Fruit fly (Drosophila melanogaster) whole organism, embryonic: ENCODE results near the gene mtsh.

Experiments
- BEAF-32 ChIP-seq: fragments of 200-800 bp; sonication (Bioruptor generic); optimal IDR thresholded peaks from 3 replicates; lab custom pipeline; 2017; ENCODE audit warnings: missing biosample characterization, missing genetic modification characterization, mild to moderate bottlenecking, moderate library complexity, missing genetic modification reagents
- Bteb2 ChIP-seq: fragments of 200-800 bp; sonication (Bioruptor generic); optimal IDR thresholded peaks from 2 replicates; lab custom pipeline; 2016; ENCODE audit warnings: missing biosample characterization, missing genetic modification characterization
- CG10274 ChIP-seq: fragments of 200-800 bp; sonication (Bioruptor generic); optimal IDR thresholded peaks from 3 replicates; lab custom pipeline; 2017; ENCODE audit warnings: missing biosample characterization, mild to moderate bottlenecking, missing genetic modification characterization
- CG10462 ChIP-seq: fragments of 200-800 bp; sonication (Bioruptor generic); optimal IDR thresholded peaks from 2 replicates; lab custom pipeline; 2016; ENCODE audit warnings: missing biosample characterization, missing genetic modification characterization
- CG12104 ChIP-seq: fragments of 200-800 bp; sonication (Bioruptor generic); optimal IDR thresholded peaks from 3 replicates; lab custom pipeline; 2016; ENCODE audit warnings: missing biosample characterization, missing genetic modification characterization
- CG12659 ChIP-seq: fragments of 200-800 bp; sonication (Bioruptor generic); optimal IDR thresholded peaks from 3 replicates; lab custom pipeline; 2017; ENCODE audit warnings: mild to moderate bottlenecking, missing biosample characterization, missing genetic modification reagents, missing genetic modification characterization
- CG15269 ChIP-seq: fragments of 200-800 bp; sonication (Bioruptor generic); optimal IDR thresholded peaks from 2 replicates; lab custom pipeline; 2018; ENCODE audit warnings: missing biosample characterization, mild to moderate bottlenecking, missing genetic modification characterization, moderate library complexity
- CG15479 ChIP-seq: fragments of 200-800 bp; sonication (Bioruptor generic); optimal IDR thresholded peaks from 3 replicates; lab custom pipeline; 2019; ENCODE audit warnings: missing biosample characterization, mild to moderate bottlenecking, missing genetic modification characterization, moderate library complexity
- CG1603 ChIP-seq: fragments of 200-800 bp; sonication (Bioruptor generic); optimal IDR thresholded peaks from 2 replicates; lab custom pipeline; 2019; ENCODE audit warnings: missing biosample characterization, mild to moderate bottlenecking, missing genetic modification characterization, moderate library complexity
- CG16863 ChIP-seq: fragments of 200-800 bp; sonication (Bioruptor generic); optimal IDR thresholded peaks from 3 replicates; lab custom pipeline; 2016; ENCODE audit warnings: missing biosample characterization, missing genetic modification characterization
- CG17359 ChIP-seq: fragments of 200-800 bp; sonication (Bioruptor generic); optimal IDR thresholded peaks from 3 replicates; lab custom pipeline; 2018; ENCODE audit warnings: missing biosample characterization, mild to moderate bottlenecking, missing genetic modification characterization, moderate library complexity
- CG2889 ChIP-seq: fragments of 200-800 bp; sonication (Bioruptor generic); IDR thresholded peaks from 3 replicates; pipeline ENCODE4 v1.3.6; 2022; ENCODE audit warnings: missing biosample characterization, missing genetic modification characterization
- CG30403 ChIP-seq: fragments of 200-800 bp; sonication (Bioruptor generic); optimal IDR thresholded peaks from 3 replicates; lab custom pipeline; 2016; ENCODE audit warnings: missing biosample characterization, missing genetic modification characterization
- CG31224 ChIP-seq: fragments of 200-800 bp; sonication (Bioruptor generic); IDR thresholded peaks from 2 replicates; pipeline ENCODE4 v1.3.6; 2022; ENCODE audit warnings: missing biosample characterization, missing genetic modification characterization
- CG32767 ChIP-seq: fragments of 200-800 bp; sonication (Bioruptor generic); IDR thresholded peaks from 2 replicates; pipeline ENCODE4 v1.3.6; 2022; ENCODE audit warnings: missing biosample characterization, missing genetic modification characterization
- CG6654 ChIP-seq: fragments of 200-800 bp; sonication (Bioruptor generic); optimal IDR thresholded peaks from 2 replicates; lab custom pipeline; 2017; ENCODE audit warnings: missing biosample characterization, mild to moderate bottlenecking, missing genetic modification characterization
- CG6791 ChIP-seq: fragments of 200-800 bp; sonication (Bioruptor generic); IDR thresholded peaks from 3 replicates; pipeline ENCODE4 v1.3.6; 2022; ENCODE audit warnings: missing biosample characterization, missing genetic modification characterization; ENCODE audit not compliant: partially characterized antibody
- CG9215 ChIP-seq: fragments of 200-800 bp; sonication (Bioruptor generic); IDR thresholded peaks from 2 replicates; pipeline ENCODE4 v1.3.6; 2022; ENCODE audit warnings: missing biosample characterization, missing genetic modification characterization
- CG9797 ChIP-seq: fragments of 200-800 bp; sonication (Bioruptor generic); optimal IDR thresholded peaks from 3 replicates; lab custom pipeline; 2018; ENCODE audit warnings: missing biosample characterization, mild to moderate bottlenecking, missing genetic modification characterization
- CG9932 ChIP-seq: fragments of 200-800 bp; sonication (Bioruptor generic); IDR thresholded peaks from 2 replicates; pipeline ENCODE4 v1.3.6; 2022; ENCODE audit warnings: missing biosample characterization, missing genetic modification characterization
- CHES-1-like ChIP-seq: fragments of 200-800 bp; sonication (Bioruptor generic); optimal IDR thresholded peaks from 2 replicates; lab custom pipeline; 2016; ENCODE audit warnings: missing biosample characterization, missing genetic modification characterization
- Dfd ChIP-seq, 2 experiments: fragments of >200 bp; optimal IDR thresholded peaks; 2 replicates each; lab custom pipeline; 2017; ENCODE audit warnings: missing biosample characterization in 2 of 2, missing genetic modification characterization in 2 of 2
- Dip2 ChIP-seq: fragments of 200-800 bp; sonication (Bioruptor generic); IDR thresholded peaks from 2 replicates; pipeline ENCODE4 v1.3.6; 2022; ENCODE audit warnings: missing biosample characterization, missing genetic modification characterization
- Elba2 ChIP-seq: fragments of 200-800 bp; sonication (Bioruptor generic); optimal IDR thresholded peaks from 3 replicates; lab custom pipeline; 2016; ENCODE audit warnings: missing biosample characterization, missing genetic modification characterization
- H15 ChIP-seq: fragments of 200-800 bp; sonication (Bioruptor generic); IDR thresholded peaks from 3 replicates; pipeline ENCODE4 v1.3.6; 2022; ENCODE audit warnings: missing biosample characterization, missing genetic modification characterization
- HLH4C ChIP-seq: fragments of 200-800 bp; sonication (Bioruptor generic); IDR thresholded peaks from 3 replicates; pipeline ENCODE4 v1.3.6; 2022; ENCODE audit warnings: missing biosample characterization, missing genetic modification characterization; ENCODE audit not compliant: partially characterized antibody
- Hmx ChIP-seq: fragments of 200-800 bp; sonication (Bioruptor generic); optimal IDR thresholded peaks from 2 replicates; lab custom pipeline; 2016; ENCODE audit warnings: missing biosample characterization, missing genetic modification characterization
- Hr3 ChIP-seq: fragments of 200-800 bp; sonication (Bioruptor generic); optimal IDR thresholded peaks from 3 replicates; lab custom pipeline; 2016; ENCODE audit warnings: missing biosample characterization, missing genetic modification characterization
- MBD-R2 ChIP-seq: fragments of 200-800 bp; sonication (Bioruptor generic); IDR thresholded peaks from 2 replicates; pipeline ENCODE4 v1.3.6; 2022; ENCODE audit warnings: missing biosample characterization, missing genetic modification characterization
- NFAT ChIP-seq: fragments of 200-800 bp; sonication (Bioruptor generic); IDR thresholded peaks from 2 replicates; pipeline ENCODE4 v1.3.6; 2022; ENCODE audit warnings: missing biosample characterization, missing genetic modification characterization
- Opbp ChIP-seq: fragments of 200-800 bp; sonication (Bioruptor generic); IDR thresholded peaks from 3 replicates; pipeline ENCODE4 v1.3.6; 2022; ENCODE audit warnings: missing biosample characterization, missing genetic modification characterization; ENCODE audit not compliant: partially characterized antibody
- Ptx1 ChIP-seq: fragments of 200-800 bp; sonication (Bioruptor generic); IDR thresholded peaks from 2 replicates; pipeline ENCODE4 v1.3.6; 2022; ENCODE audit warnings: missing biosample characterization, missing genetic modification characterization
- Sox102F ChIP-seq: fragments of 200-800 bp; sonication (Bioruptor generic); optimal IDR thresholded peaks from 2 replicates; lab custom pipeline; 2018; ENCODE audit warnings: missing biosample characterization, mild to moderate bottlenecking, missing genetic modification characterization, moderate library complexity
- Vsx1 ChIP-seq: fragments of 200-800 bp; sonication (Bioruptor generic); optimal IDR thresholded peaks from 2 replicates; lab custom pipeline; 2017; ENCODE audit warnings: missing biosample characterization, mild to moderate bottlenecking, missing genetic modification characterization, missing genetic modification reagents
- ac ChIP-seq: fragments of 200-800 bp; sonication (Bioruptor generic); optimal IDR thresholded peaks from 3 replicates; lab custom pipeline; 2017; ENCODE audit warnings: missing biosample characterization, mild to moderate bottlenecking, missing genetic modification characterization
- amos ChIP-seq: fragments of 200-800 bp; sonication (Bioruptor generic); IDR thresholded peaks from 2 replicates; pipeline ENCODE4 v1.3.6; 2022; ENCODE audit warnings: missing biosample characterization, missing genetic modification characterization; ENCODE audit not compliant: partially characterized antibody
- ems ChIP-seq: fragments of 200-800 bp; sonication (Bioruptor generic); optimal IDR thresholded peaks from 3 replicates; lab custom pipeline; 2016; ENCODE audit warnings: missing biosample characterization, missing genetic modification characterization
- en ChIP-seq: fragments of 200-800 bp; sonication (Bioruptor generic); optimal IDR thresholded peaks from 2 replicates; lab custom pipeline; 2016; ENCODE audit warnings: missing biosample characterization, missing genetic modification characterization
- gem ChIP-seq: fragments of 200-800 bp; sonication (Bioruptor generic); optimal IDR thresholded peaks from 2 replicates; lab custom pipeline; 2019; ENCODE audit warnings: missing biosample characterization, mild to moderate bottlenecking, missing genetic modification characterization, moderate library complexity
- gsb ChIP-seq: fragments of 200-800 bp; sonication (Bioruptor generic); IDR thresholded peaks from 2 replicates; pipeline ENCODE4 v1.3.6; 2022; ENCODE audit warnings: missing biosample characterization, missing genetic modification characterization
- gsb-n ChIP-seq: fragments of 200-800 bp; sonication (Bioruptor generic); optimal IDR thresholded peaks from 3 replicates; lab custom pipeline; 2018; ENCODE audit warnings: missing biosample characterization, mild to moderate bottlenecking, missing genetic modification characterization
- hth ChIP-seq: fragments of >200 bp; optimal IDR thresholded peaks from 2 replicates; lab custom pipeline; 2017; ENCODE audit warnings: inconsistent platforms
- jigr1 ChIP-seq: fragments of 200-800 bp; sonication (Bioruptor generic); IDR thresholded peaks from 3 replicates; pipeline ENCODE4 v1.3.6; 2022; ENCODE audit warnings: missing biosample characterization, missing genetic modification characterization
- ken ChIP-seq: fragments of 200-800 bp; sonication (Bioruptor generic); IDR thresholded peaks from 3 replicates; pipeline ENCODE4 v1.3.6; 2022; ENCODE audit warnings: missing biosample characterization, missing genetic modification characterization
- klu ChIP-seq: fragments of 200-800 bp; sonication (Bioruptor generic); IDR thresholded peaks from 2 replicates; pipeline ENCODE4 v1.3.6; 2022; ENCODE audit warnings: missing biosample characterization, missing genetic modification characterization
- lbe ChIP-seq: fragments of 200-800 bp; sonication (Bioruptor generic); optimal IDR thresholded peaks from 2 replicates; lab custom pipeline; 2016; ENCODE audit warnings: missing biosample characterization, mild to moderate bottlenecking, missing genetic modification characterization
- oc ChIP-seq: fragments of 200-800 bp; sonication (Bioruptor generic); optimal IDR thresholded peaks from 2 replicates; lab custom pipeline; 2018; ENCODE audit warnings: missing biosample characterization, mild to moderate bottlenecking, missing genetic modification characterization, moderate library complexity
- pum ChIP-seq: fragments of 200-800 bp; sonication (Bioruptor generic); optimal IDR thresholded peaks from 2 replicates; lab custom pipeline; 2016; ENCODE audit warnings: missing biosample characterization, missing genetic modification characterization
- seq ChIP-seq: fragments of 200-800 bp; sonication (Bioruptor generic); IDR thresholded peaks from 2 replicates; pipeline ENCODE4 v1.3.6; 2022; ENCODE audit warnings: missing biosample characterization, missing genetic modification characterization
- shn ChIP-seq: fragments of 200-800 bp; sonication (Bioruptor generic); optimal IDR thresholded peaks from 3 replicates; lab custom pipeline; 2016; ENCODE audit warnings: missing biosample characterization, missing genetic modification characterization

mtsh gene

DNA sequence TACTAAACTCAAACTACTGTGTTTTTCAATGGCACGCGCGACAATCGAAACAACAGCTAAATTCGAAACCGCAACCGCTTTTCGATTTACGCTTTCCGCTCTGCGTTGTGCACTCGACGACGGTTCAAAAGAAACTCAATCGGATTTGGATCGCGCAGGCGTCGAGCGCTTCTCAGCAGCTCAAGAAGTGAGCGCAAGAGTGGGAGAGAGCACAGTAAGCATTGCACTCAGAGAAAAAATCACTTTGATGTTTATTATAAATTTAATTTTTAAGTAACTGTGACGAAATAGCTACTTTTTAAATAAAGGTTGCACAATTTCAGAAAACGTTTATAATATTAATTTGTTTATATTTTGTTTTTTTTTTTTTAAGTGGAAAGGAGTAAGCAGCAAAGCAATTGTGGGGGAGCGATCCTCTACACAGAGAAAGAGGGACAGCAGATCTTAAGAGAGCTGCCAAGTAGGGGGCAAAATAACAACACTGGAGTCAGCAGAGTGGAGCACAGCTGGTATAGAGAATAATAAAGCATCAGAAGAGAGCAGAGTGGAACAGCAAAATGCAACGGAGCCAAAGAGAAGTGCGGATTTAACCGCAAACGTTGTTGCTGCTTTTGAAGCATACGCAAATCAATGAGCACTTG, 42.0 kb downstream of the mtsh start (continued):
- TF ChIP-seq CG10274 (peak; percentile 89), Sox102F (GFP tag; lab: Kevin White, UChicago) (peak; percentile 99), ken (GFP tag; lab: Robert Waterston, UW) (peak; percentile 98), H15 (GFP tag; lab: Robert Waterston, UW) (peak; percentile 98), Opbp (GFP tag; lab: Robert Waterston, UW) (0 out of 3 replicates have a peak, but pooled peaks have one; percentile 44), HLH4C (no peak), CG6654 (GFP tag; lab: Kevin White, UChicago) (peak; percentile 84), Ptx1 (GFP tag; lab: Robert Waterston, UW) (peak; percentile 99), Hmx (GFP tag; lab: Kevin White, UChicago) (no peak), MBD-R2 (GFP tag; lab: Robert Waterston, UW) (peak; percentile 90), Bteb2 (GFP tag; lab: Kevin White, UChicago) (peak; percentile 93), CG10462 (GFP tag; lab: Kevin White, UChicago) (peak; percentile 96), CG1603 (peak; percentile 78), oc (tag; lab: Kevin White, UChicago) (peak; percentile 99), CG16863 (GFP tag; lab: Kevin White, UChicago) (peak; percentile 88), en (GFP tag; lab: Kevin White, UChicago) (peak; percentile 78), jigr1 (peak; percentile 95), CG32767 (peak; percentile 99), CG15479 (peak; percentile 79), Dfd (GFP tag; optimal IDR thresholded peaks at IDR 0.05; lab: Kevin White, UChicago) (no peak), CG31224 (GFP tag; lab: Robert Waterston, UW) (peak; percentile 94), Elba2 (GFP tag; lab: Kevin White, UChicago) (peak; percentile 90), Hr3 (GFP tag; lab: Kevin White, UChicago) (peak; percentile 99), CG2889 (peak; percentile 98), hth (lab: Kevin White, UChicago) (no peak), amos (GFP tag; lab: Robert Waterston, UW) (peak; percentile 28; the same call in 1 of the 2 replicates), gsb (GFP tag; lab: Robert Waterston, UW) (peak; percentile 97), CG6791 (peak; percentile 68; the same call in 2 of the 3 replicates), ac (peak; percentile 97), klu (peak; percentile 96), CG9932 (GFP tag; lab: Robert Waterston, UW) (peak; percentile 93), pum (peak; percentile 0), shn (GFP tag; lab: Kevin White, UChicago) (peak; percentile 65), CG12659 (GFP tag; lab: Kevin White, UChicago) (peak; percentile 97), NFAT (GFP tag; lab: Robert Waterston, UW) (peak; percentile 95), Vsx1 (GFP tag; lab: Kevin White, UChicago) (peak; percentile 95), seq (GFP tag; lab: Robert Waterston, UW) (peak; percentile 98), CG15269 (tag; lab: Kevin White, UChicago) (peak; percentile 99), CG17359 (tag; lab: Kevin White, UChicago) (peak; percentile 99), BEAF-32 (peak; percentile 0), CHES-1-like (GFP tag; lab: Kevin White, UChicago) (peak; percentile 82), ems (peak; percentile 96), gem (tag; lab: Kevin White, UChicago) (peak; percentile 99), gsb-n (tag; lab: Kevin White, UChicago) (peak; percentile 99), lbe (peak; percentile 99), CG9215 (GFP tag; lab: Robert Waterston, UW) (peak; percentile 93), CG12104 (peak; percentile 98), CG30403 (GFP tag; lab: Kevin White, UChicago) (peak; percentile 99), CG9797 (GFP tag; lab: Kevin White, UChicago) (peak; percentile 61), Dip2 (no peak; the same call in 1 of the 2 replicates)
